Fruit fly (Drosophila melanogaster) whole organism, embryonic: Measurements from ENCODE around the gene Tg.
A peak's percentile ranks its signal among the peaks of the same experiment; 100 is the strongest.

ENCODE experiments used
- CG10267 ChIP-seq: fragments of 200-800 bp; sonication (Bioruptor generic); optimal IDR thresholded peaks from 2 replicates; lab custom pipeline; 2018; ENCODE audit warnings: missing biosample characterization, mild to moderate bottlenecking, missing genetic modification characterization, moderate library complexity
- CG12071 ChIP-seq: fragments of 200-800 bp; sonication (Bioruptor generic); optimal IDR thresholded peaks from 3 replicates; lab custom pipeline; 2018; ENCODE audit warnings: missing biosample characterization, mild to moderate bottlenecking, missing genetic modification characterization
- CG12219 ChIP-seq: fragments of 200-800 bp; sonication (Bioruptor generic); optimal IDR thresholded peaks from 3 replicates; lab custom pipeline; 2018; ENCODE audit warnings: missing biosample characterization, mild to moderate bottlenecking, missing genetic modification characterization
- CG12744 ChIP-seq: fragments of 200-800 bp; sonication (Bioruptor generic); optimal IDR thresholded peaks from 2 replicates; lab custom pipeline; 2016; ENCODE audit warnings: missing biosample characterization, missing genetic modification characterization
- CG16813 ChIP-seq: fragments of 200-800 bp; sonication (Bioruptor generic); IDR thresholded peaks from 3 replicates; pipeline ENCODE4 v1.3.6; 2022; ENCODE audit warnings: missing biosample characterization, missing genetic modification characterization; ENCODE audit not compliant: partially characterized antibody
- CG17568 ChIP-seq: fragments of 200-800 bp; sonication (Bioruptor generic); optimal IDR thresholded peaks from 2 replicates; lab custom pipeline; 2018; ENCODE audit warnings: missing biosample characterization, mild to moderate bottlenecking, missing genetic modification characterization, moderate library complexity
- CG17829 ChIP-seq: fragments of 200-800 bp; optimal IDR thresholded peaks from 2 replicates; lab custom pipeline; 2019; ENCODE audit warnings: missing biosample characterization, mild to moderate bottlenecking, missing genetic modification characterization, moderate library complexity
- CG3065 ChIP-seq: fragments of 200-800 bp; sonication (Bioruptor generic); optimal IDR thresholded peaks from 2 replicates; lab custom pipeline; 2016; ENCODE audit warnings: missing biosample characterization, missing genetic modification characterization
- CG31441 ChIP-seq: fragments of 200-800 bp; sonication (Bioruptor generic); IDR thresholded peaks from 2 replicates; pipeline ENCODE4 v1.3.6; 2022; ENCODE audit warnings: missing biosample characterization, missing genetic modification characterization
- CG6813 ChIP-seq: fragments of 200-800 bp; sonication (Bioruptor generic); optimal IDR thresholded peaks from 2 replicates; lab custom pipeline; 2017; ENCODE audit warnings: missing biosample characterization, missing genetic modification characterization, mild to moderate bottlenecking, moderate library complexity, missing genetic modification reagents
- CG7987 ChIP-seq: fragments of 200-800 bp; sonication (Bioruptor generic); optimal IDR thresholded peaks from 2 replicates; lab custom pipeline; 2018; ENCODE audit warnings: missing biosample characterization, mild to moderate bottlenecking, missing genetic modification characterization, moderate library complexity
- CG9437 ChIP-seq: fragments of 200-800 bp; sonication (Bioruptor generic); optimal IDR thresholded peaks from 2 replicates; lab custom pipeline; 2018; ENCODE audit warnings: missing biosample characterization, mild to moderate bottlenecking, missing genetic modification characterization
- CG9609 ChIP-seq: fragments of 200-800 bp; sonication (Bioruptor generic); optimal IDR thresholded peaks from 3 replicates; lab custom pipeline; 2016; ENCODE audit warnings: missing biosample characterization, missing genetic modification characterization
- CTCF ChIP-seq: fragments of 200-800 bp; sonication (Bioruptor generic); optimal IDR thresholded peaks from 2 replicates; lab custom pipeline; 2017; ENCODE audit warnings: missing biosample characterization, mild to moderate bottlenecking, missing genetic modification characterization, moderate library complexity
- Dek ChIP-seq: fragments of 200-800 bp; sonication (Bioruptor generic); optimal IDR thresholded peaks from 3 replicates; lab custom pipeline; 2019; ENCODE audit warnings: missing biosample characterization, mild to moderate bottlenecking, missing genetic modification characterization, moderate library complexity
- Dip2 ChIP-seq: fragments of 200-800 bp; sonication (Bioruptor generic); IDR thresholded peaks from 2 replicates; pipeline ENCODE4 v1.3.6; 2022; ENCODE audit warnings: missing biosample characterization, missing genetic modification characterization
- Dref ChIP-seq: fragments of 200-800 bp; sonication (Bioruptor generic); IDR thresholded peaks from 2 replicates; pipeline ENCODE4 v1.3.6; 2022; ENCODE audit warnings: missing biosample characterization, missing genetic modification characterization
- Fer3 ChIP-seq: fragments of 200-800 bp; sonication (Bioruptor generic); optimal IDR thresholded peaks from 2 replicates; lab custom pipeline; 2018; ENCODE audit warnings: missing biosample characterization, mild to moderate bottlenecking, missing genetic modification characterization, moderate library complexity
- Hey ChIP-seq: fragments of 200-800 bp; sonication (Bioruptor generic); optimal IDR thresholded peaks from 3 replicates; lab custom pipeline; 2018; ENCODE audit warnings: missing biosample characterization, mild to moderate bottlenecking, missing genetic modification characterization
- Hr51 ChIP-seq, 2 experiments: fragments of 200-800 bp; sonication (Bioruptor generic); optimal IDR thresholded peaks; 2 replicates in 1 of 2; 3 replicates in 1 of 2; lab custom pipeline; 2016 to 2018; ENCODE audit warnings: missing biosample characterization in 2 of 2, missing genetic modification characterization in 2 of 2, mild to moderate bottlenecking in 1 of 2, moderate library complexity in 1 of 2
- Hr78 ChIP-seq, 2 experiments: fragments of 200-800 bp in 1 of 2; fragments of >200 bp in 1 of 2; sonication (Bioruptor generic) in 1 of 2; optimal IDR thresholded peaks; 2 replicates each; lab custom pipeline; 2017 to 2019; ENCODE audit warnings: missing biosample characterization in 2 of 2, missing genetic modification characterization in 2 of 2, mild to moderate bottlenecking in 1 of 2, moderate library complexity in 1 of 2
- Kr ChIP-seq: fragments of 200-800 bp; sonication (Bioruptor generic); optimal IDR thresholded peaks from 2 replicates; lab custom pipeline; 2017; ENCODE audit warnings: missing biosample characterization, mild to moderate bottlenecking, missing genetic modification characterization
- Med ChIP-seq: fragments of 200-800 bp; sonication (Bioruptor generic); peaks from one replicate; lab custom pipeline; 2016; ENCODE audit warnings: missing biosample characterization, missing genetic modification characterization, mild to moderate bottlenecking, inconsistent platforms, moderate library complexity
- Oaz ChIP-seq: fragments of 200-800 bp; sonication (Bioruptor generic); IDR thresholded peaks from 2 replicates; pipeline ENCODE4 v1.3.6; 2022; ENCODE audit warnings: missing biosample characterization, missing genetic modification characterization
- Opbp ChIP-seq: fragments of 200-800 bp; sonication (Bioruptor generic); IDR thresholded peaks from 3 replicates; pipeline ENCODE4 v1.3.6; 2022; ENCODE audit warnings: missing biosample characterization, missing genetic modification characterization; ENCODE audit not compliant: partially characterized antibody
- Optix ChIP-seq: fragments of 200-800 bp; sonication (Bioruptor generic); IDR thresholded peaks from 3 replicates; pipeline ENCODE4 v1.3.6; 2022; ENCODE audit warnings: missing biosample characterization, missing genetic modification characterization
- Sox100B ChIP-seq: fragments of 200-800 bp; sonication (Bioruptor generic); optimal IDR thresholded peaks from 3 replicates; lab custom pipeline; 2018; ENCODE audit warnings: missing biosample characterization, mild to moderate bottlenecking, missing genetic modification characterization
- ac ChIP-seq: fragments of 200-800 bp; sonication (Bioruptor generic); optimal IDR thresholded peaks from 3 replicates; lab custom pipeline; 2017; ENCODE audit warnings: missing biosample characterization, mild to moderate bottlenecking, missing genetic modification characterization
- aop ChIP-seq: fragments of 200-800 bp; sonication (Bioruptor generic); IDR thresholded peaks from 2 replicates; pipeline ENCODE4 v1.3.6; 2022; ENCODE audit warnings: missing biosample characterization, missing genetic modification characterization
- ato ChIP-seq: fragments of 200-800 bp; sonication (Bioruptor generic); IDR thresholded peaks from 2 replicates; pipeline ENCODE4 v1.3.6; 2022; ENCODE audit warnings: missing biosample characterization, missing genetic modification characterization; ENCODE audit not compliant: partially characterized antibody
- cas ChIP-seq: fragments of 200-800 bp; sonication (Bioruptor generic); IDR thresholded peaks from 2 replicates; pipeline ENCODE4 v1.3.6; 2022; ENCODE audit warnings: missing biosample characterization, missing genetic modification characterization
- dati ChIP-seq: fragments of 200-800 bp; sonication (Bioruptor generic); IDR thresholded peaks from 2 replicates; pipeline ENCODE4 v1.3.6; 2022; ENCODE audit warnings: missing biosample characterization, missing genetic modification characterization
- fd64A ChIP-seq: fragments of 200-800 bp; sonication (Bioruptor generic); optimal IDR thresholded peaks from 3 replicates; lab custom pipeline; 2018; ENCODE audit warnings: missing biosample characterization, mild to moderate bottlenecking, missing genetic modification characterization
- fd96Cb ChIP-seq: fragments of 200-800 bp; sonication (Bioruptor generic); optimal IDR thresholded peaks from 2 replicates; lab custom pipeline; 2018; ENCODE audit warnings: missing biosample characterization, mild to moderate bottlenecking, missing genetic modification characterization, moderate library complexity
- grn ChIP-seq: fragments of 200-800 bp; sonication (Bioruptor generic); optimal IDR thresholded peaks from 3 replicates; lab custom pipeline; 2017; ENCODE audit warnings: missing biosample characterization, missing genetic modification characterization
- jumu ChIP-seq: fragments of 200-800 bp; sonication (Bioruptor generic); optimal IDR thresholded peaks from 3 replicates; lab custom pipeline; 2016; ENCODE audit warnings: missing biosample characterization, missing genetic modification characterization
- kah ChIP-seq: fragments of 200-800 bp; sonication (Bioruptor generic); optimal IDR thresholded peaks from 2 replicates; lab custom pipeline; 2018; ENCODE audit warnings: missing biosample characterization, mild to moderate bottlenecking, missing genetic modification characterization
- kni ChIP-seq: fragments of 200-800 bp; sonication (Bioruptor generic); optimal IDR thresholded peaks from 3 replicates; lab custom pipeline; 2017; ENCODE audit warnings: mild to moderate bottlenecking, missing biosample characterization, missing genetic modification reagents, missing genetic modification characterization
- lmd ChIP-seq: fragments of 200-800 bp; sonication (Bioruptor generic); IDR thresholded peaks from 2 replicates; pipeline ENCODE4 v1.3.6; 2022; ENCODE audit warnings: missing biosample characterization, missing genetic modification characterization
- pan ChIP-seq, 4 experiments: fragments of >200 bp in 3 of 4; fragments of 200-800 bp in 1 of 4; sonication (Bioruptor generic) in 1 of 4; optimal IDR thresholded peaks in 3 of 4; IDR thresholded peaks in 1 of 4; 2 replicates each; pipeline versions ENCODE4 v1.3.6 to Lab custom; 2017 to 2022; ENCODE audit warnings: missing biosample characterization in 2 of 4, missing genetic modification characterization in 2 of 4, mixed read lengths in 1 of 4
- prd ChIP-seq, 3 experiments: fragments of >200 bp in 2 of 3; fragments of 200-800 bp in 1 of 3; sonication (Bioruptor generic) in 1 of 3; optimal IDR thresholded peaks in 2 of 3; IDR thresholded peaks in 1 of 3; 2 replicates in 2 of 3; 3 replicates in 1 of 3; pipeline versions ENCODE4 v1.3.6 to Lab custom; 2017 to 2022; ENCODE audit warnings: missing biosample characterization in 1 of 3, missing genetic modification characterization in 1 of 3
- ranshi ChIP-seq: fragments of 200-800 bp; sonication (Bioruptor generic); IDR thresholded peaks from 2 replicates; pipeline ENCODE4 v1.3.6; 2022; ENCODE audit warnings: missing biosample characterization, missing genetic modification characterization
- run ChIP-seq: fragments of 200-800 bp; sonication (Bioruptor generic); optimal IDR thresholded peaks from 3 replicates; lab custom pipeline; 2018; ENCODE audit warnings: missing biosample characterization, mild to moderate bottlenecking, missing genetic modification characterization
- sc ChIP-seq, 3 experiments: fragments of >200 bp in 2 of 3; fragments of 200-800 bp in 1 of 3; sonication (Bioruptor generic) in 1 of 3; optimal IDR thresholded peaks; 2 replicates in 2 of 3; 3 replicates in 1 of 3; lab custom pipeline; 2017; ENCODE audit warnings: mild to moderate bottlenecking in 1 of 3, missing biosample characterization in 1 of 3, missing genetic modification characterization in 1 of 3, missing genetic modification reagents in 1 of 3
- slou ChIP-seq: fragments of 200-800 bp; sonication (Bioruptor generic); optimal IDR thresholded peaks from 3 replicates; lab custom pipeline; 2016; ENCODE audit warnings: missing biosample characterization, missing genetic modification characterization
- sr ChIP-seq: fragments of 200-800 bp; sonication (Bioruptor generic); IDR thresholded peaks from 3 replicates; pipeline ENCODE4 v1.3.6; 2022; ENCODE audit warnings: missing biosample characterization, missing genetic modification characterization
- vnd ChIP-seq: fragments of 200-800 bp; sonication (Bioruptor generic); IDR thresholded peaks from 3 replicates; pipeline ENCODE4 v1.3.6; 2022; ENCODE audit warnings: missing biosample characterization, missing genetic modification characterization; ENCODE audit not compliant: partially characterized antibody
- z ChIP-seq: fragments of 200-800 bp; sonication (Bioruptor generic); IDR thresholded peaks from 3 replicates; pipeline ENCODE4 v1.3.6; 2022; ENCODE audit warnings: missing biosample characterization, missing genetic modification characterization

The Tg gene

DNA sequence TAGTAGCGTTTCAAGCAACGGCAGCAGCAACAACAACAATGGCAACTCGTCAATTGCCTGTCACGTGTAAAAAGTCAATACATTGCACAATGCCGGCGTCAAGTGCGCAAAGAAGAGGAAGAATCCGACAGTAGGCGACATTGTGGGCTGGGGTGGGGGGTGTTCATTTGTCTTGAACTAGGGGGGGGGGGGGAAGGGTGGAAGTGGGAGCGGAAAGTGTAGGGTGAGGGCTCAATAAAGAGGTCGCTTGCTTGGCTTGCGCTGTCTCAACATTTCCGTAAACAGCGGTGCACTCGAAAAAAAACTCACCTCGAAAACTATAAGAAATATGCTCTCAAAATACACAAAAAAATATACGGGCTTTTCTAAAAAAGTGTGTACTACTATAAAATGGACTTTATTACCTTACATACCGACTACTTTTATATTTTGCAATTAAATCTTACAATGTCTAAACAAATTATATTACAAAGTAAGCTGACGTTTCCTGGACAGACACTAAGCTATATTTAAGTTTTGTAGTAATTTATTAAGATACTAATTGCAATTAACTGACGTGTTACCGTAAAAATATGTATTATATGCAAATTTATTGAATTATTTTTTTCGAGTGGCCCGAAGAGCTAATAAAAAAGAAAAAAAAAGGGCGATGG is 45.3 kb upstream of the Tg start (continued):
- TF ChIP-seq jumu (GFP tag; lab: Kevin White, UChicago) (no peak), Sox100B (GFP tag; lab: Kevin White, UChicago) (peak; percentile 58), CG10267 (tag; lab: Kevin White, UChicago) (peak; percentile 6), ranshi (no peak), z (GFP tag; lab: Robert Waterston, UW) (no peak), fd96Cb (tag; lab: Kevin White, UChicago) (peak; percentile 57), pan (optimal IDR thresholded peaks at IDR 0.05; lab: Kevin White, UChicago) (no peak), pan (GFP tag; optimal IDR thresholded peaks at IDR 0.05 in 1 of 2, IDR thresholded peaks at IDR 0.05 in 1 of 2) (peak in 1 of 2 experiments; percentile 41), CG6813 (GFP tag; lab: Kevin White, UChicago) (no peak), sr (GFP tag; lab: Robert Waterston, UW) (no peak), Hey (tag; lab: Kevin White, UChicago) (no peak), run (no peak), Dip2 (GFP tag; lab: Robert Waterston, UW) (no peak), ac (no peak), CG9437 (GFP tag; lab: Kevin White, UChicago) (no peak), slou (no peak), CG3065 (no peak), grn (GFP tag; lab: Kevin White, UChicago) (no peak), fd64A (GFP tag; lab: Kevin White, UChicago) (no peak), Oaz (GFP tag; lab: Robert Waterston, UW) (no peak), Hr78 (GFP tag; optimal IDR thresholded peaks at IDR 0.05; lab: Kevin White, UChicago) (peak in 1 of 2 experiments; percentile 54), Med (GFP tag; lab: Kevin White, UChicago) (no peak), CG9609 (GFP tag; lab: Kevin White, UChicago) (no peak), CG31441 (GFP tag; lab: Robert Waterston, UW) (peak; percentile 73), prd (optimal IDR thresholded peaks at IDR 0.05; lab: Kevin White, UChicago) (no peak), prd (GFP tag; IDR thresholded peaks at IDR 0.05; lab: Robert Waterston, UW) (no peak), Opbp (GFP tag; lab: Robert Waterston, UW) (no peak), CG7987 (no peak), ato (no peak), Optix (no peak), sc (optimal IDR thresholded peaks at IDR 0.05; lab: Kevin White, UChicago) (no peak), sc (GFP tag; optimal IDR thresholded peaks at IDR 0.05; lab: Kevin White, UChicago) (no peak), CTCF (GFP tag; lab: Kevin White, UChicago) (no peak), aop (no peak), Dref (no peak), lmd (GFP tag; lab: Robert Waterston, UW) (peak; percentile 45; the same call in 1 of the 2 replicates), vnd (no peak), CG12744 (no peak), Kr (GFP tag; lab: Kevin White, UChicago) (no peak), Hr51 (GFP tag; optimal IDR thresholded peaks at IDR 0.05; lab: Kevin White, UChicago) (peak in 1 of 2 experiments; percentile 65), kni (GFP tag; lab: Kevin White, UChicago) (peak; percentile 6), CG12071 (GFP tag; lab: Kevin White, UChicago) (no peak), cas (GFP tag; lab: Robert Waterston, UW) (no peak), CG17568 (GFP tag; lab: Kevin White, UChicago) (no peak), Fer3 (no peak), CG17829 (tag; lab: Kevin White, UChicago) (no peak), Dek (tag; lab: Kevin White, UChicago) (no peak), dati (GFP tag; lab: Robert Waterston, UW) (no peak), CG12219 (GFP tag; lab: Kevin White, UChicago) (no peak), CG16813 (no peak), kah (no peak)
